Fruit fly (Drosophila melanogaster) whole organism, adult: Measurements from ENCODE around the gene Alg11.

ENCODE experiments used
- CG11617 ChIP-seq: fragments of 200-800 bp; sonication (Bioruptor generic); optimal IDR thresholded peaks from 2 replicates; lab custom pipeline; 2017; ENCODE audit warnings: mild to moderate bottlenecking, missing biosample characterization, missing genetic modification reagents, missing genetic modification characterization
- CG12768 ChIP-seq: fragments of 200-800 bp; sonication (Bioruptor generic); optimal IDR thresholded peaks from 2 replicates; lab custom pipeline; 2017; ENCODE audit warnings: missing biosample characterization, missing genetic modification characterization, mild to moderate bottlenecking, moderate library complexity, missing genetic modification reagents
- CG14711 ChIP-seq: fragments of 200-800 bp; sonication (Bioruptor generic); optimal IDR thresholded peaks from 2 replicates; lab custom pipeline; 2018; ENCODE audit warnings: missing biosample characterization, mild to moderate bottlenecking, missing genetic modification characterization, moderate library complexity
- CG1620 ChIP-seq: fragments of 200-800 bp; sonication (Bioruptor generic); optimal IDR thresholded peaks from 2 replicates; lab custom pipeline; 2016; ENCODE audit warnings: missing biosample characterization, missing genetic modification characterization
- CG33017 ChIP-seq: fragments of 200-800 bp; sonication (Bioruptor generic); optimal IDR thresholded peaks from 2 replicates; lab custom pipeline; 2018; ENCODE audit warnings: missing biosample characterization, mild to moderate bottlenecking, missing genetic modification characterization, moderate library complexity
- CG5204 ChIP-seq: fragments of 200-800 bp; sonication (Bioruptor generic); optimal IDR thresholded peaks from 2 replicates; lab custom pipeline; 2016; ENCODE audit warnings: missing biosample characterization, missing genetic modification characterization
- CG7045 ChIP-seq: fragments of 200-800 bp; sonication (Bioruptor generic); optimal IDR thresholded peaks from 2 replicates; lab custom pipeline; 2017; ENCODE audit warnings: missing biosample characterization, mild to moderate bottlenecking, missing genetic modification characterization
- CG7101 ChIP-seq: fragments of 200-800 bp; sonication (Bioruptor generic); optimal IDR thresholded peaks from 2 replicates; lab custom pipeline; 2018; ENCODE audit warnings: missing biosample characterization, mild to moderate bottlenecking, missing genetic modification characterization, moderate library complexity
- Clk ChIP-seq: fragments of 200-800 bp; sonication (Bioruptor generic); optimal IDR thresholded peaks from 2 replicates; lab custom pipeline; 2017; ENCODE audit warnings: missing biosample characterization, missing genetic modification characterization
- Crg-1 ChIP-seq: fragments of 200-800 bp; sonication (Bioruptor generic); optimal IDR thresholded peaks from 2 replicates; lab custom pipeline; 2016; ENCODE audit warnings: missing biosample characterization, missing genetic modification characterization
- Hr96 ChIP-seq: fragments of 200-800 bp; sonication (Bioruptor generic); optimal IDR thresholded peaks from 2 replicates; lab custom pipeline; 2016; ENCODE audit warnings: missing biosample characterization, missing genetic modification characterization
- Mnt ChIP-seq: fragments of 200-800 bp; sonication (Bioruptor generic); optimal IDR thresholded peaks from 2 replicates; lab custom pipeline; 2016; ENCODE audit warnings: missing biosample characterization, mild to moderate bottlenecking, missing genetic modification characterization
- bab1 ChIP-seq: fragments of 200-800 bp; sonication (Bioruptor generic); optimal IDR thresholded peaks from 3 replicates; lab custom pipeline; 2019; ENCODE audit warnings: missing biosample characterization, mild to moderate bottlenecking, missing genetic modification characterization, moderate library complexity
- cic ChIP-seq: fragments of 200-800 bp; sonication (Bioruptor generic); optimal IDR thresholded peaks from 2 replicates; lab custom pipeline; 2017; ENCODE audit warnings: missing biosample characterization, mild to moderate bottlenecking, missing genetic modification characterization, moderate library complexity
- cnc ChIP-seq, 2 experiments: fragments of >200 bp; optimal IDR thresholded peaks; 2 replicates each; lab custom pipeline; 2017
- kay ChIP-seq: fragments of 200-800 bp; sonication (Bioruptor generic); peaks from one replicate; lab custom pipeline; 2016; ENCODE audit warnings: missing biosample characterization, missing genetic modification characterization, borderline replicate concordance
- ovo ChIP-seq: fragments of 200-800 bp; sonication (Bioruptor generic); optimal IDR thresholded peaks from 2 replicates; lab custom pipeline; 2016; ENCODE audit warnings: missing biosample characterization, missing genetic modification characterization
- pad ChIP-seq: fragments of 200-800 bp; sonication (Bioruptor generic); optimal IDR thresholded peaks from 3 replicates; lab custom pipeline; 2017; ENCODE audit warnings: missing biosample characterization, missing genetic modification characterization, mild to moderate bottlenecking, moderate library complexity, missing genetic modification reagents
- tj ChIP-seq: fragments of 200-800 bp; sonication (Bioruptor generic); optimal IDR thresholded peaks from 3 replicates; lab custom pipeline; 2017; ENCODE audit warnings: missing biosample characterization, mild to moderate bottlenecking, missing genetic modification characterization, moderate library complexity
- toe ChIP-seq: fragments of 200-800 bp; sonication (Bioruptor generic); optimal IDR thresholded peaks from 2 replicates; lab custom pipeline; 2016; ENCODE audit warnings: missing biosample characterization, missing genetic modification characterization

Gene Alg11

dm6 chr3L:21625547-21625946, at the start of gene Alg11, which contains the start of gene CG7166:
Gene Alg11, plus strand, starts transcription at chr3L:21625806.
Gene CG7166, minus strand, starts transcription at chr3L:21625647.
- TF ChIP-seq ovo (no peak), bab1 (GFP tag; lab: Kevin White, UChicago) (no peak)

- TF ChIP-seq CG7045 (GFP tag; lab: Kevin White, UChicago) (no peak), Crg-1 (GFP tag; lab: Kevin White, UChicago) (no peak), CG12768 (GFP tag; lab: Kevin White, UChicago) (no peak), pad (no peak), bab1 (GFP tag; lab: Kevin White, UChicago) (no peak), cnc (optimal IDR thresholded peaks at IDR 0.05; lab: Kevin White, UChicago) (no peak), ovo (no peak), toe (GFP tag; lab: Kevin White, UChicago) (no peak), CG33017 (tag; lab: Kevin White, UChicago) (no peak)
Measured at dm6 chr3L:21581984-21582383, 43.6 kb upstream of the Alg11 start.

dm6 chr3L:21584683-21585082, 40.9 kb upstream of the Alg11 start:
- TF ChIP-seq CG14711 (peak; percentile 60), CG12768 (GFP tag; lab: Kevin White, UChicago) (no peak)

- TF ChIP-seq CG5204 (no peak), cic (GFP tag; lab: Kevin White, UChicago) (no peak), toe (GFP tag; lab: Kevin White, UChicago) (no peak), CG11617 (GFP tag; lab: Kevin White, UChicago) (no peak), CG1620 (GFP tag; lab: Kevin White, UChicago) (no peak), Hr96 (no peak), tj (GFP tag; lab: Kevin White, UChicago) (no peak), ovo (no peak), CG12768 (GFP tag; lab: Kevin White, UChicago) (no peak), Crg-1 (GFP tag; lab: Kevin White, UChicago) (no peak), CG14711 (no peak), bab1 (GFP tag; lab: Kevin White, UChicago) (no peak), CG7045 (GFP tag; lab: Kevin White, UChicago) (no peak), CG33017 (tag; lab: Kevin White, UChicago) (no peak), pad (no peak), cnc (optimal IDR thresholded peaks at IDR 0.05; lab: Kevin White, UChicago) (no peak), Clk (GFP tag; lab: Kevin White, UChicago) (no peak)
Measured at dm6 chr3L:21585397-21585796, 40.2 kb upstream of the Alg11 start.

- TF ChIP-seq cic (GFP tag; lab: Kevin White, UChicago) (no peak), CG7101 (tag; lab: Kevin White, UChicago) (no peak), CG7045 (GFP tag; lab: Kevin White, UChicago) (no peak), toe (GFP tag; lab: Kevin White, UChicago) (no peak), kay (GFP tag; lab: Kevin White, UChicago) (no peak), pad (no peak), Crg-1 (GFP tag; lab: Kevin White, UChicago) (no peak), Hr96 (no peak), Mnt (GFP tag; lab: Kevin White, UChicago) (no peak), CG5204 (no peak), cnc (optimal IDR thresholded peaks at IDR 0.05; lab: Kevin White, UChicago) (no peak), CG33017 (tag; lab: Kevin White, UChicago) (no peak), bab1 (GFP tag; lab: Kevin White, UChicago) (no peak), CG1620 (GFP tag; lab: Kevin White, UChicago) (no peak), tj (GFP tag; lab: Kevin White, UChicago) (no peak), CG14711 (no peak)
Measured at dm6 chr3L:21586528-21586927, 39.1 kb upstream of the Alg11 start, which contains the start of gene TfAP-2. Gene TfAP-2, plus strand, starts transcription at chr3L:21586828.

- TF ChIP-seq CG12768 (GFP tag; lab: Kevin White, UChicago): no peak
- peak; percentile 7 for TF ChIP-seq bab1 (GFP tag; lab: Kevin White, UChicago)
Measured at dm6 chr3L:21591247-21591646, 34.4 kb upstream of the Alg11 start.

dm6 chr3L:21594408-21594807, 31.2 kb upstream of the Alg11 start:
- TF ChIP-seq Mnt (GFP tag; lab: Kevin White, UChicago) (no peak), Crg-1 (GFP tag; lab: Kevin White, UChicago) (no peak)

- TF ChIP-seq kay (GFP tag; lab: Kevin White, UChicago): no peak
- no peak for TF ChIP-seq CG1620 (GFP tag; lab: Kevin White, UChicago)
- no peak for TF ChIP-seq Hr96
- no peak for TF ChIP-seq CG12768 (GFP tag; lab: Kevin White, UChicago)
- no peak for TF ChIP-seq toe (GFP tag; lab: Kevin White, UChicago)
- no peak for TF ChIP-seq cic (GFP tag; lab: Kevin White, UChicago)
- TF ChIP-seq CG7045 (GFP tag; lab: Kevin White, UChicago): no peak
- no peak for TF ChIP-seq cnc (optimal IDR thresholded peaks at IDR 0.05; lab: Kevin White, UChicago)
- TF ChIP-seq tj (GFP tag; lab: Kevin White, UChicago): no peak
- TF ChIP-seq Clk (GFP tag; lab: Kevin White, UChicago): no peak
- TF ChIP-seq Crg-1 (GFP tag; lab: Kevin White, UChicago): no peak
- TF ChIP-seq CG14711: no peak
- no peak for TF ChIP-seq pad
- no peak for TF ChIP-seq Mnt (GFP tag; lab: Kevin White, UChicago)
- no peak for TF ChIP-seq CG33017 (tag; lab: Kevin White, UChicago)
- no peak for TF ChIP-seq ovo
- no peak for TF ChIP-seq CG11617 (GFP tag; lab: Kevin White, UChicago)
- TF ChIP-seq bab1 (GFP tag; lab: Kevin White, UChicago): no peak
- no peak for TF ChIP-seq CG7101 (tag; lab: Kevin White, UChicago)
Measured at dm6 chr3L:21598337-21598736, 27.3 kb upstream of the Alg11 start.
